Fruit fly (Drosophila melanogaster) whole organism, pupa: ENCODE measurements around the gene CG4080.
A peak's percentile ranks its signal among the peaks of the same experiment; 100 is the strongest.

Experiments used
- CG15710 ChIP-seq: fragments of 200-800 bp; sonication (Bioruptor generic); optimal IDR thresholded peaks from 2 replicates; lab custom pipeline; 2018; ENCODE audit warnings: missing biosample characterization, mild to moderate bottlenecking, missing genetic modification characterization, moderate library complexity
- CG17806 ChIP-seq: fragments of 200-800 bp; sonication (Bioruptor generic); optimal IDR thresholded peaks from 2 replicates; lab custom pipeline; 2018; ENCODE audit warnings: missing biosample characterization, mild to moderate bottlenecking, missing genetic modification characterization, moderate library complexity
- EcR ChIP-seq: fragments of 200-800 bp; sonication (Bioruptor generic); optimal IDR thresholded peaks from 3 replicates; lab custom pipeline; 2019; ENCODE audit warnings: missing biosample characterization, missing genetic modification characterization, mild to moderate bottlenecking, moderate library complexity, missing genetic modification reagents
- Ets98B ChIP-seq: fragments of 200-800 bp; sonication (Bioruptor generic); IDR thresholded peaks from 2 replicates; pipeline ENCODE4 v1.3.6; 2022; ENCODE audit warnings: missing biosample characterization, missing genetic modification characterization
- rn ChIP-seq: fragments of 200-800 bp; sonication (Bioruptor generic); IDR thresholded peaks from 2 replicates; pipeline ENCODE4 v1.3.6; 2022; ENCODE audit warnings: missing biosample characterization, missing genetic modification characterization

- TF ChIP-seq CG17806 (tag; lab: Kevin White, UChicago) (peak; percentile 64), CG15710 (tag; lab: Kevin White, UChicago) (peak; percentile 40), Ets98B (GFP tag; lab: Robert Waterston, UW) (peak; percentile 85), EcR (no peak), rn (GFP tag; lab: Robert Waterston, UW) (peak; percentile 60)
Measured at dm6 chr3L:9419328-9419727, 20.3 kb upstream of the CG4080 start.
